Fruit fly (Drosophila melanogaster): ENCODE results near the gene Cht7.

Cht7 gene

DNA sequence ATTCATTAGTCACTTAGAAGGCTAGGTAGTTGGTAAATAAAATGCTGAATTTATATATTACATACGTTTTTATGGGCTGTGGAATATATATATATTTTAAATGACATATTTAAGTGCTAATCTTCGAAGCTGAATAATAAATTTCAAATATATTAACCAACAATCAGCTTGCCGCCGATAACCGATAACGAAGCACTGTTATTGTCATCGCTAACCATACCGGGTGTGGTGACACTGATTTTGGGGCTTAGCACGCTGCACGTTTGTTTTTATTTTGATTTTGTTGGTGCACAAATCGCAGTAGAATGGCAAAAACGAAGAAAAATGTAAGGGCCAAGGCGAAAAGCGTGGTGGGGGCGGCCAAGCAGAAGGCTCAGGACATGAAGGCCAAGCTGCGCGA lies 51.9 kb downstream of the Cht7 start, which contains the start of gene CG16753 (continued):
- TF ChIP-seq CG9215 (GFP tag; IDR thresholded peaks at IDR 0.05): no peak
- TF ChIP-seq sima (GFP tag; optimal IDR thresholded peaks at IDR 0.05): no peak
- TF ChIP-seq CG8924 (tag; optimal IDR thresholded peaks at IDR 0.05): no peak
- TF ChIP-seq Usf (GFP tag; optimal IDR thresholded peaks at IDR 0.05): no peak
- no peak for TF ChIP-seq CG12659 (GFP tag; optimal IDR thresholded peaks at IDR 0.05)
- TF ChIP-seq CG34224 (GFP tag; IDR thresholded peaks at IDR 0.05; ENCODE audit: partially characterized antibody): peak; percentile 76
- no peak for TF ChIP-seq fd3F (GFP tag; optimal IDR thresholded peaks at IDR 0.05)
- TF ChIP-seq Adf1 (GFP tag; IDR thresholded peaks at IDR 0.05): no peak
- no peak for TF ChIP-seq CG3163 (GFP tag; optimal IDR thresholded peaks at IDR 0.05)
- TF ChIP-seq CG12744 (GFP tag; optimal IDR thresholded peaks at IDR 0.05): no peak
- TF ChIP-seq Jarid2 (GFP tag; optimal IDR thresholded peaks at IDR 0.05): no peak
- TF ChIP-seq CG12236 (GFP tag; optimal IDR thresholded peaks at IDR 0.05): no peak
- TF ChIP-seq Fer2 (tag; optimal IDR thresholded peaks at IDR 0.05): no peak
- no peak for TF ChIP-seq schlank (tag; optimal IDR thresholded peaks at IDR 0.05)
- no peak for TF ChIP-seq D19A (tag; optimal IDR thresholded peaks at IDR 0.05)
- no peak for TF ChIP-seq CG8944 (GFP tag; optimal IDR thresholded peaks at IDR 0.05)
- TF ChIP-seq Elba2 (GFP tag; optimal IDR thresholded peaks at IDR 0.05): no peak
- TF ChIP-seq CG7928 (GFP tag; optimal IDR thresholded peaks at IDR 0.05): no peak
- TF ChIP-seq CG13775 (GFP tag; optimal IDR thresholded peaks at IDR 0.05): no peak
- TF ChIP-seq CG10431 (GFP tag; optimal IDR thresholded peaks at IDR 0.05): no peak
- TF ChIP-seq tap (tag; optimal IDR thresholded peaks at IDR 0.05): no peak
- TF ChIP-seq Bgb (GFP tag; IDR thresholded peaks at IDR 0.05; ENCODE audit: partially characterized antibody): peak; percentile 35
- TF ChIP-seq CG30020 (tag; optimal IDR thresholded peaks at IDR 0.05): no peak
- TF ChIP-seq CG18476 (GFP tag; optimal IDR thresholded peaks at IDR 0.05): no peak
- no peak for TF ChIP-seq CG17328 (GFP tag; IDR thresholded peaks at IDR 0.05)
- TF ChIP-seq CG12942 (GFP tag; optimal IDR thresholded peaks at IDR 0.05): no peak
- TF ChIP-seq B-H1 (GFP tag; IDR thresholded peaks at IDR 0.05): no peak
- no peak for TF ChIP-seq jing (GFP tag; optimal IDR thresholded peaks at IDR 0.05)
- peak; percentile 12 for TF ChIP-seq CG9797 (GFP tag; optimal IDR thresholded peaks at IDR 0.05)
- no peak for TF ChIP-seq cad (GFP tag; optimal IDR thresholded peaks at IDR 0.05)
- no peak for TF ChIP-seq CG16779 (GFP tag; IDR thresholded peaks at IDR 0.05)
- no peak for TF ChIP-seq CG7271 (tag; optimal IDR thresholded peaks at IDR 0.05)
- no peak for TF ChIP-seq Stat92E (GFP tag; optimal IDR thresholded peaks at IDR 0.05)
- no peak for TF ChIP-seq shn (GFP tag; optimal IDR thresholded peaks at IDR 0.05)
- no peak for TF ChIP-seq Neu2 (GFP tag; optimal IDR thresholded peaks at IDR 0.05; ENCODE audit: borderline replicate concordance)
- TF ChIP-seq gsb-n (tag; optimal IDR thresholded peaks at IDR 0.05): no peak
- TF ChIP-seq CG31441 (GFP tag; IDR thresholded peaks at IDR 0.05): no peak
- no peak; the same call in 2 of the 3 replicates for TF ChIP-seq CG16813 (GFP tag; IDR thresholded peaks at IDR 0.05; ENCODE audit: partially characterized antibody)
- no peak for TF ChIP-seq CG15696 (tag; optimal IDR thresholded peaks at IDR 0.05)
- no peak for TF ChIP-seq slou (GFP tag; optimal IDR thresholded peaks at IDR 0.05)
- no peak for TF ChIP-seq CG13894 (tag; optimal IDR thresholded peaks at IDR 0.05)
- TF ChIP-seq twi (tag; optimal IDR thresholded peaks at IDR 0.05): no peak
- no peak for TF ChIP-seq grn (GFP tag; optimal IDR thresholded peaks at IDR 0.05)
- no peak for TF ChIP-seq Hr39 (optimal IDR thresholded peaks at IDR 0.05)
- peak; percentile 38; the same call in 1 of the 3 replicates for TF ChIP-seq Doc3 (GFP tag; IDR thresholded peaks at IDR 0.05; ENCODE audit: partially characterized antibody)
- TF ChIP-seq bbx (GFP tag; IDR thresholded peaks at IDR 0.05; ENCODE audit: partially characterized antibody): peak; percentile 81
- no peak for TF ChIP-seq Dfd (GFP tag; optimal IDR thresholded peaks at IDR 0.05)
- TF ChIP-seq aop (GFP tag; IDR thresholded peaks at IDR 0.05): no peak
- TF ChIP-seq CG8765 (GFP tag; IDR thresholded peaks at IDR 0.05): no peak
- no peak for TF ChIP-seq NFAT (GFP tag; IDR thresholded peaks at IDR 0.05)
- no peak for TF ChIP-seq CG15073 (GFP tag; optimal IDR thresholded peaks at IDR 0.05)
- no peak for TF ChIP-seq zen (tag; optimal IDR thresholded peaks at IDR 0.05)

All from whole organism, embryonic.